Worm (Caenorhabditis elegans): ENCODE measurements around the gene zyg-12.

- TF ChIP-seq nhr-11 (tag; optimal IDR thresholded peaks at IDR 0.05) (no peak), pag-3 (tag; optimal IDR thresholded peaks at IDR 0.05; ENCODE audit: borderline replicate concordance, insufficient read depth) (no peak), sox-4 (tag; optimal IDR thresholded peaks at IDR 0.05) (no peak), hlh-4 (tag; optimal IDR thresholded peaks at IDR 0.05) (no peak), ceh-63 (GFP tag; optimal IDR thresholded peaks at IDR 0.05) (no peak)
Measured at ce11 chrII:4954099-4954959, 4.6 kb downstream of the zyg-12 start.
